Worm (Caenorhabditis elegans): ENCODE results near the gene dop-1.
A peak's percentile ranks its signal among the peaks of the same experiment; 100 is the strongest.

The dop-1 gene

ce11 chrX:4457853-4458322 is 39.2 kb upstream of the dop-1 start, which contains the start of gene aps-2 (continued):
- TF ChIP-seq egl-27 (tag; optimal IDR thresholded peaks at IDR 0.05) (no peak), ceh-82 (tag; optimal IDR thresholded peaks at IDR 0.05) (no peak), mxl-3 (GFP tag; optimal IDR thresholded peaks at IDR 0.05) (no peak), daf-19 (GFP tag; conservative IDR thresholded peaks at IDR 0.05) (no peak), zfp-3 (GFP tag; conservative IDR thresholded peaks at IDR 0.05) (no peak), snpc-1.2 (GFP tag; IDR thresholded peaks at IDR 0.05) (no peak), mep-1 (tag; optimal IDR thresholded peaks at IDR 0.05) (peak; percentile 72), hif-1 (tag; optimal IDR thresholded peaks at IDR 0.05) (peak in 1 of 2 experiments; percentile 36), jun-1 (tag; optimal IDR thresholded peaks at IDR 0.05) (no peak), ceh-62 (tag; optimal IDR thresholded peaks at IDR 0.05) (no peak), nhr-10 (tag; optimal IDR thresholded peaks at IDR 0.05) (no peak), unc-62 (GFP tag; optimal IDR thresholded peaks at IDR 0.05 in 1 of 2) (peak in 1 of 2 experiments; percentile 38), unc-62 (tag; optimal IDR thresholded peaks at IDR 0.05) (no peak), mdt-29 (GFP tag; IDR thresholded peaks at IDR 0.05) (no peak), gei-8 (GFP tag; optimal IDR thresholded peaks at IDR 0.05) (no peak), nhr-76 (tag; optimal IDR thresholded peaks at IDR 0.05) (no peak), duxl-1 (tag; optimal IDR thresholded peaks at IDR 0.05; ENCODE audit: poor library complexity) (no peak), hlh-11 (tag; optimal IDR thresholded peaks at IDR 0.05) (peak; percentile 48), fkh-10 (GFP tag; optimal IDR thresholded peaks at IDR 0.05) (peak; percentile 22), dve-1 (tag; optimal IDR thresholded peaks at IDR 0.05; ENCODE audit: insufficient read depth) (peak; percentile 52), spr-1 (tag; optimal IDR thresholded peaks at IDR 0.05) (no peak), ztf-7 (tag; optimal IDR thresholded peaks at IDR 0.05) (no peak), tra-1 (GFP tag; IDR thresholded peaks at IDR 0.05) (no peak), nhr-28 (tag; optimal IDR thresholded peaks at IDR 0.05) (peak; percentile 27), nhr-102 (tag; optimal IDR thresholded peaks at IDR 0.05) (no peak), lir-3 (tag; optimal IDR thresholded peaks at IDR 0.05) (no peak), daf-12 (tag; optimal IDR thresholded peaks at IDR 0.05) (no peak), arid-1 (GFP tag; conservative IDR thresholded peaks at IDR 0.05) (no peak), F37D6.2 (tag; optimal IDR thresholded peaks at IDR 0.05) (no peak), dmd-8 (GFP tag; IDR thresholded peaks at IDR 0.05) (no peak), unc-130 (GFP tag; optimal IDR thresholded peaks at IDR 0.05) (no peak), nhr-41 (GFP tag; IDR thresholded peaks at IDR 0.05) (no peak), Y48G9A.11 (GFP tag; IDR thresholded peaks at IDR 0.05) (no peak), lsy-2 (tag; optimal IDR thresholded peaks at IDR 0.05) (no peak), pqm-1 (tag; optimal IDR thresholded peaks at IDR 0.05) (peak; percentile 5), T26A8.4 (GFP tag; IDR thresholded peaks at IDR 0.05) (no peak), nhr-42 (GFP tag; IDR thresholded peaks at IDR 0.05) (no peak), tag-97 (GFP tag; IDR thresholded peaks at IDR 0.05) (no peak), nhr-237 (tag; optimal IDR thresholded peaks at IDR 0.05) (no peak), lim-7 (GFP tag; IDR thresholded peaks at IDR 0.05) (no peak), saeg-2 (GFP tag; IDR thresholded peaks at IDR 0.05) (no peak), zip-2 (tag; optimal IDR thresholded peaks at IDR 0.05) (no peak), ces-1 (GFP tag; optimal IDR thresholded peaks at IDR 0.05) (no peak), ZK546.5 (tag; optimal IDR thresholded peaks at IDR 0.05) (no peak), zfp-2 (tag; optimal IDR thresholded peaks at IDR 0.05) (no peak), madf-5 (GFP tag; IDR thresholded peaks at IDR 0.05) (no peak), R02D3.7 (tag; optimal IDR thresholded peaks at IDR 0.05) (no peak), F10B5.3 (tag; optimal IDR thresholded peaks at IDR 0.05) (no peak), ceh-28 (tag; optimal IDR thresholded peaks at IDR 0.05) (no peak), aly-2 (tag; optimal IDR thresholded peaks at IDR 0.05) (no peak), vab-7 (GFP tag; IDR thresholded peaks at IDR 0.05) (no peak), rbr-2 (tag; optimal IDR thresholded peaks at IDR 0.05) (peak; percentile 48), nhr-25 (tag; optimal IDR thresholded peaks at IDR 0.05; ENCODE audit: borderline replicate concordance, insufficient read depth) (no peak)

All from whole organism, L4 larva.